Fruit fly (Drosophila melanogaster) whole organism, embryonic: ENCODE data around the gene Nrd1.

Source experiments
- Antp ChIP-seq: fragments of 200-800 bp; sonication (Bioruptor generic); optimal IDR thresholded peaks from 3 replicates; lab custom pipeline; 2016; ENCODE audit warnings: missing biosample characterization, missing genetic modification characterization
- Atf3 ChIP-seq: fragments of 200-800 bp; sonication (Bioruptor generic); optimal IDR thresholded peaks from 3 replicates; lab custom pipeline; 2016; ENCODE audit warnings: missing biosample characterization, missing genetic modification characterization
- Awh ChIP-seq: fragments of 200-800 bp; sonication (Bioruptor generic); IDR thresholded peaks from 2 replicates; pipeline ENCODE4, ENCODE4 v1.3.6; 2022; ENCODE audit warnings: missing biosample characterization, missing genetic modification characterization
- BEAF-32 ChIP-seq: fragments of 200-800 bp; sonication (Bioruptor generic); optimal IDR thresholded peaks from 3 replicates; lab custom pipeline; 2017; ENCODE audit warnings: missing biosample characterization, missing genetic modification characterization, mild to moderate bottlenecking, moderate library complexity, missing genetic modification reagents
- Bdp1 ChIP-seq: fragments of 200-800 bp; sonication (Bioruptor generic); optimal IDR thresholded peaks from 3 replicates; lab custom pipeline; 2016; ENCODE audit warnings: missing biosample characterization, missing genetic modification characterization
- CG10321 ChIP-seq: fragments of 200-800 bp; sonication (Bioruptor generic); IDR thresholded peaks from 2 replicates; pipeline ENCODE4 v1.3.6; 2022; ENCODE audit warnings: missing biosample characterization, missing genetic modification characterization
- CG11093 ChIP-seq: fragments of 200-800 bp; sonication (Bioruptor generic); IDR thresholded peaks from 3 replicates; pipeline ENCODE4 v1.3.6; 2022; ENCODE audit warnings: missing biosample characterization, missing genetic modification characterization
- CG11723 ChIP-seq: fragments of 200-800 bp; sonication (Bioruptor generic); optimal IDR thresholded peaks from 2 replicates; lab custom pipeline; 2017; ENCODE audit warnings: missing biosample characterization, mild to moderate bottlenecking, missing genetic modification characterization
- CG14441 ChIP-seq: fragments of 200-800 bp; sonication (Bioruptor generic); IDR thresholded peaks from 2 replicates; pipeline ENCODE4 v1.3.6; 2022; ENCODE audit warnings: missing biosample characterization, missing genetic modification characterization
- CG15269 ChIP-seq: fragments of 200-800 bp; sonication (Bioruptor generic); optimal IDR thresholded peaks from 2 replicates; lab custom pipeline; 2018; ENCODE audit warnings: missing biosample characterization, mild to moderate bottlenecking, missing genetic modification characterization, moderate library complexity
- CG15514 ChIP-seq: fragments of 200-800 bp; sonication (Bioruptor generic); optimal IDR thresholded peaks from 3 replicates; lab custom pipeline; 2017; ENCODE audit warnings: missing biosample characterization, missing genetic modification characterization, mild to moderate bottlenecking, moderate library complexity, missing genetic modification reagents
- CG1603 ChIP-seq: fragments of 200-800 bp; sonication (Bioruptor generic); optimal IDR thresholded peaks from 2 replicates; lab custom pipeline; 2019; ENCODE audit warnings: missing biosample characterization, mild to moderate bottlenecking, missing genetic modification characterization, moderate library complexity
- CG17568 ChIP-seq: fragments of 200-800 bp; sonication (Bioruptor generic); optimal IDR thresholded peaks from 2 replicates; lab custom pipeline; 2018; ENCODE audit warnings: missing biosample characterization, mild to moderate bottlenecking, missing genetic modification characterization, moderate library complexity
- CG17802 ChIP-seq: fragments of 200-800 bp; sonication (Bioruptor generic); optimal IDR thresholded peaks from 2 replicates; lab custom pipeline; 2018; ENCODE audit warnings: missing biosample characterization, mild to moderate bottlenecking, missing genetic modification characterization, moderate library complexity
- CG18262 ChIP-seq: fragments of 200-800 bp; optimal IDR thresholded peaks from 3 replicates; lab custom pipeline; 2019; ENCODE audit warnings: missing biosample characterization, mild to moderate bottlenecking, missing genetic modification characterization, moderate library complexity
- CG30020 ChIP-seq: fragments of 200-800 bp; optimal IDR thresholded peaks from 2 replicates; lab custom pipeline; 2019; ENCODE audit warnings: missing biosample characterization, mild to moderate bottlenecking, missing genetic modification characterization, moderate library complexity
- CG31441 ChIP-seq: fragments of 200-800 bp; sonication (Bioruptor generic); IDR thresholded peaks from 2 replicates; pipeline ENCODE4 v1.3.6; 2022; ENCODE audit warnings: missing biosample characterization, missing genetic modification characterization
- CG3281 ChIP-seq: fragments of 200-800 bp; sonication (Bioruptor generic); optimal IDR thresholded peaks from 3 replicates; lab custom pipeline; 2017; ENCODE audit warnings: missing biosample characterization, mild to moderate bottlenecking, missing genetic modification characterization
- CG3407 ChIP-seq: fragments of 200-800 bp; sonication (Bioruptor generic); optimal IDR thresholded peaks from 2 replicates; lab custom pipeline; 2018; ENCODE audit warnings: missing biosample characterization, mild to moderate bottlenecking, missing genetic modification characterization
- CG4404 ChIP-seq: fragments of 200-800 bp; sonication (Bioruptor generic); IDR thresholded peaks from 2 replicates; pipeline ENCODE4 v1.3.6; 2022; ENCODE audit warnings: missing biosample characterization, missing genetic modification characterization
- CG4820 ChIP-seq: fragments of 200-800 bp; sonication (Bioruptor generic); optimal IDR thresholded peaks from 3 replicates; lab custom pipeline; 2016; ENCODE audit warnings: missing biosample characterization, missing genetic modification characterization
- CG6689 ChIP-seq: fragments of 200-800 bp; sonication (Bioruptor generic); IDR thresholded peaks from 2 replicates; pipeline ENCODE4 v1.3.6; 2022; ENCODE audit warnings: missing biosample characterization, missing genetic modification characterization
- CG6765 ChIP-seq: fragments of 200-800 bp; sonication (Bioruptor generic); optimal IDR thresholded peaks from 3 replicates; lab custom pipeline; 2017; ENCODE audit warnings: missing biosample characterization, mild to moderate bottlenecking, missing genetic modification characterization
- CG7987 ChIP-seq: fragments of 200-800 bp; sonication (Bioruptor generic); optimal IDR thresholded peaks from 2 replicates; lab custom pipeline; 2018; ENCODE audit warnings: missing biosample characterization, mild to moderate bottlenecking, missing genetic modification characterization, moderate library complexity
- Fer2 ChIP-seq: fragments of 200-800 bp; sonication (Bioruptor generic); optimal IDR thresholded peaks from 2 replicates; lab custom pipeline; 2018; ENCODE audit warnings: missing biosample characterization, mild to moderate bottlenecking, missing genetic modification characterization, moderate library complexity
- Kr ChIP-seq: fragments of 200-800 bp; sonication (Bioruptor generic); optimal IDR thresholded peaks from 2 replicates; lab custom pipeline; 2017; ENCODE audit warnings: missing biosample characterization, mild to moderate bottlenecking, missing genetic modification characterization
- Lpt ChIP-seq: fragments of >200 bp; optimal IDR thresholded peaks from 2 replicates; lab custom pipeline; 2018; ENCODE audit warnings: missing biosample characterization, missing genetic modification characterization
- NFAT ChIP-seq: fragments of 200-800 bp; sonication (Bioruptor generic); IDR thresholded peaks from 2 replicates; pipeline ENCODE4 v1.3.6; 2022; ENCODE audit warnings: missing biosample characterization, missing genetic modification characterization
- Oli ChIP-seq: fragments of 200-800 bp; sonication (Bioruptor generic); optimal IDR thresholded peaks from 2 replicates; lab custom pipeline; 2018; ENCODE audit warnings: missing biosample characterization, mild to moderate bottlenecking, missing genetic modification characterization, moderate library complexity
- Rx ChIP-seq: fragments of 200-800 bp; sonication (Bioruptor generic); IDR thresholded peaks from 2 replicates; pipeline ENCODE4 v1.3.6; 2022; ENCODE audit warnings: missing biosample characterization, missing genetic modification characterization
- Side ChIP-seq: fragments of 200-800 bp; sonication (Bioruptor generic); optimal IDR thresholded peaks from 2 replicates; lab custom pipeline; 2016; ENCODE audit warnings: missing biosample characterization, missing genetic modification characterization
- Stat92E ChIP-seq, 3 experiments: fragments of >200 bp in 2 of 3; fragments of 200-800 bp in 1 of 3; sonication (Bioruptor generic) in 1 of 3; optimal IDR thresholded peaks; 2 replicates each; lab custom pipeline; 2017 to 2019; ENCODE audit warnings: missing biosample characterization in 3 of 3, missing genetic modification characterization in 3 of 3, mild to moderate bottlenecking in 1 of 3, moderate library complexity in 1 of 3
- TFAM ChIP-seq: fragments of 200-800 bp; sonication (Bioruptor generic); optimal IDR thresholded peaks from 2 replicates; lab custom pipeline; 2017; ENCODE audit warnings: missing biosample characterization, missing genetic modification characterization, inconsistent platforms
- YL-1 ChIP-seq: fragments of 200-800 bp; sonication (Bioruptor generic); optimal IDR thresholded peaks from 3 replicates; lab custom pipeline; 2017; ENCODE audit warnings: missing biosample characterization, mild to moderate bottlenecking, missing genetic modification characterization
- bcd ChIP-seq: fragments of 200-800 bp; sonication (Bioruptor generic); optimal IDR thresholded peaks from 2 replicates; lab custom pipeline; 2017; ENCODE audit warnings: missing biosample characterization, mild to moderate bottlenecking, missing genetic modification characterization
- cato ChIP-seq: fragments of 200-800 bp; sonication (Bioruptor generic); optimal IDR thresholded peaks from 2 replicates; lab custom pipeline; 2016; ENCODE audit warnings: missing biosample characterization, missing genetic modification characterization, borderline replicate concordance
- chif ChIP-seq, 2 experiments: fragments of 200-800 bp; sonication (Bioruptor generic); optimal IDR thresholded peaks; 3 replicates each; lab custom pipeline; 2016; ENCODE audit warnings: missing biosample characterization in 2 of 2, missing genetic modification characterization in 2 of 2
- crc ChIP-seq: fragments of 200-800 bp; sonication (Bioruptor generic); optimal IDR thresholded peaks from 2 replicates; lab custom pipeline; 2016; ENCODE audit warnings: missing biosample characterization, missing genetic modification characterization
- esg ChIP-seq: fragments of 200-800 bp; sonication (Bioruptor generic); conservative IDR thresholded peaks from 2 replicates; pipeline ENCODE4 v1.3.6; 2022; ENCODE audit warnings: missing biosample characterization, missing genetic modification characterization
- ewg ChIP-seq: fragments of 200-800 bp; sonication (Bioruptor generic); optimal IDR thresholded peaks from 3 replicates; lab custom pipeline; 2017; ENCODE audit warnings: mild to moderate bottlenecking, missing biosample characterization, missing genetic modification reagents, missing genetic modification characterization
- hb ChIP-seq: fragments of 200-800 bp; sonication (Bioruptor generic); IDR thresholded peaks from 3 replicates; pipeline ENCODE4 v1.3.6; 2022; ENCODE audit warnings: missing biosample characterization, missing genetic modification characterization; ENCODE audit not compliant: partially characterized antibody
- mld ChIP-seq: fragments of 200-800 bp; sonication (Bioruptor generic); IDR thresholded peaks from 3 replicates; pipeline ENCODE4 v1.3.6; 2022; ENCODE audit warnings: missing biosample characterization, missing genetic modification characterization; ENCODE audit not compliant: partially characterized antibody
- nau ChIP-seq: fragments of 200-800 bp; sonication (Bioruptor generic); optimal IDR thresholded peaks from 3 replicates; lab custom pipeline; 2017; ENCODE audit warnings: missing biosample characterization, mild to moderate bottlenecking, missing genetic modification characterization, missing genetic modification reagents
- sim ChIP-seq: fragments of 200-800 bp; sonication (Bioruptor generic); IDR thresholded peaks from 2 replicates; pipeline ENCODE4 v1.3.6; 2022; ENCODE audit warnings: missing biosample characterization, missing genetic modification characterization
- sna ChIP-seq: fragments of 200-800 bp; sonication (Bioruptor generic); IDR thresholded peaks from 2 replicates; pipeline ENCODE4 v1.3.6; 2022; ENCODE audit warnings: missing biosample characterization, missing genetic modification characterization; ENCODE audit not compliant: partially characterized antibody
- sr ChIP-seq: fragments of 200-800 bp; sonication (Bioruptor generic); IDR thresholded peaks from 3 replicates; pipeline ENCODE4 v1.3.6; 2022; ENCODE audit warnings: missing biosample characterization, missing genetic modification characterization
- ssp ChIP-seq: fragments of 200-800 bp; sonication (Bioruptor generic); IDR thresholded peaks from 2 replicates; pipeline ENCODE4 v1.3.6; 2022; ENCODE audit warnings: missing biosample characterization, missing genetic modification characterization
- tup ChIP-seq: fragments of 200-800 bp; sonication (Bioruptor generic); optimal IDR thresholded peaks from 2 replicates; lab custom pipeline; 2016; ENCODE audit warnings: missing biosample characterization, mild to moderate bottlenecking, missing genetic modification characterization, moderate library complexity
- zen2 ChIP-seq: fragments of 200-800 bp; sonication (Bioruptor generic); IDR thresholded peaks from 3 replicates; pipeline ENCODE4 v1.3.6; 2022; ENCODE audit warnings: missing biosample characterization, missing genetic modification characterization; ENCODE audit not compliant: partially characterized antibody
- zfh2 ChIP-seq: fragments of 200-800 bp; sonication (Bioruptor generic); optimal IDR thresholded peaks from 2 replicates; lab custom pipeline; 2016; ENCODE audit warnings: missing biosample characterization, missing genetic modification characterization

Nrd1 gene

DNA sequence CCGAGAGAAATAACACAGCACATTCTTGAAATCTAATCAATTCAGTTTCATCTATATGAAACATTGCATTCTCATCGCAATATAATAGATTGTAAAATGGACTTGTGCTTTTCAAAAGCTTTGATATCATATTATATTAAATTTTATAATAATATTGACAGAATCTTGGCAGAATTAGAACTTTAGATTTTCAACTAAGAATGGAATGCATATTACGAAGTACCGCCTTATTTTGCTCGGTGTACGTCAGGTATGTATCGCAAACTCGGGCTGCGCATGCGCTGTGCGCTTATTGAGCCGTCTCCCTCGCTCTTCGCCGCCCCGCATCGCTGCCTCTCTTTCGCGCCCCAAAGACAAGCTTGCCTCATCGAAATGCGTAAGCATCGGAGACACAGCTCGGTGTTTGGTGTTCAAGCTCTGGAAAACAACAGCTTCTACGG is 46.5 kb upstream of the Nrd1 start (continued):
- TF ChIP-seq Antp (no peak), CG17802 (tag; lab: Kevin White, UChicago) (peak; percentile 53), CG3281 (GFP tag; lab: Kevin White, UChicago) (peak; percentile 87), CG18262 (peak; percentile 96), CG10321 (GFP tag; lab: Robert Waterston, UW) (peak; percentile 59), cato (peak; percentile 29), Bdp1 (GFP tag; lab: Kevin White, UChicago) (no peak), zen2 (no peak), Rx (GFP tag; lab: Robert Waterston, UW) (peak; percentile 64), sr (GFP tag; lab: Robert Waterston, UW) (peak; percentile 7; the same call in 1 of the 3 replicates), CG6765 (GFP tag; lab: Kevin White, UChicago) (peak; percentile 84), CG31441 (GFP tag; lab: Robert Waterston, UW) (peak; percentile 95), mld (no peak), sna (GFP tag; lab: Robert Waterston, UW) (no peak), CG15269 (tag; lab: Kevin White, UChicago) (peak; percentile 94), Oli (tag; lab: Kevin White, UChicago) (peak; percentile 92), YL-1 (GFP tag; lab: Kevin White, UChicago) (peak; percentile 77), CG15514 (GFP tag; lab: Kevin White, UChicago) (peak; percentile 48), Side (no peak), sim (GFP tag; lab: Robert Waterston, UW) (0 out of 2 replicates have a peak, but pooled peaks have one; percentile 62), CG1603 (tag; lab: Kevin White, UChicago) (peak; percentile 13), CG14441 (GFP tag; lab: Robert Waterston, UW) (peak; percentile 81), NFAT (GFP tag; lab: Robert Waterston, UW) (peak; percentile 59), hb (no peak), chif (GFP tag; optimal IDR thresholded peaks at IDR 0.05; lab: Kevin White, UChicago) (peak in 1 of 2 experiments; percentile 3), ssp (GFP tag; lab: Robert Waterston, UW) (peak; percentile 78), CG4820 (peak; percentile 79), CG11723 (GFP tag; lab: Kevin White, UChicago) (peak; percentile 79), CG17568 (GFP tag; lab: Kevin White, UChicago) (peak; percentile 75), CG3407 (peak; percentile 82), Awh (GFP tag; lab: Robert Waterston, UW) (peak; percentile 74), CG4404 (GFP tag; lab: Robert Waterston, UW) (peak; percentile 80), BEAF-32 (GFP tag; lab: Kevin White, UChicago) (no peak), CG30020 (tag; lab: Kevin White, UChicago) (peak; percentile 73), tup (GFP tag; lab: Kevin White, UChicago) (peak; percentile 7), Stat92E (GFP tag; optimal IDR thresholded peaks at IDR 0.05; lab: Kevin White, UChicago) (peak in 1 of 3 experiments; percentile 50), esg (peak; percentile 86), nau (peak; percentile 78), CG7987 (GFP tag; lab: Kevin White, UChicago) (peak; percentile 61), TFAM (GFP tag; lab: Kevin White, UChicago) (peak; percentile 2), CG11093 (GFP tag; lab: Robert Waterston, UW) (peak; percentile 87), zfh2 (GFP tag; lab: Kevin White, UChicago) (peak; percentile 6), Kr (GFP tag; lab: Kevin White, UChicago) (no peak), CG6689 (GFP tag; lab: Robert Waterston, UW) (peak; percentile 95), Atf3 (GFP tag; lab: Kevin White, UChicago) (no peak), bcd (peak; percentile 92), Lpt (GFP tag; lab: Kevin White, UChicago) (no peak), crc (no peak), Fer2 (tag; lab: Kevin White, UChicago) (peak; percentile 80), ewg (GFP tag; lab: Kevin White, UChicago) (peak; percentile 86)
